Fruit fly (Drosophila melanogaster): ENCODE results near the gene mei-38.

Gene mei-38

dm6 chrX:1480426-1480825, 3.6 kb downstream of the mei-38 start:
- TF ChIP-seq Rel (GFP tag; optimal IDR thresholded peaks at IDR 0.05), result no peak
- peak; percentile 33 for TF ChIP-seq Rel (tag; optimal IDR thresholded peaks at IDR 0.05)
- no peak for TF ChIP-seq Hr83 (GFP tag; optimal IDR thresholded peaks at IDR 0.05; ENCODE audit: poor library complexity, severe bottlenecking)

dm6 chrX:1482840-1483518, 6.1 kb downstream of the mei-38 start, which contains the start of the genes sta and inc:
TSS of gene sta (minus strand) at chrX:1483413.
TSS of gene inc (plus strand) at chrX:1483479.
- TF ChIP-seq CG32264 (GFP tag; optimal IDR thresholded peaks at IDR 0.05) (no peak), psq (GFP tag; optimal IDR thresholded peaks at IDR 0.05) (peak; percentile 27), Sp1 (GFP tag; optimal IDR thresholded peaks at IDR 0.05) (peak; percentile 83), woc (GFP tag; optimal IDR thresholded peaks at IDR 0.05) (peak; percentile 9), brk (GFP tag; optimal IDR thresholded peaks at IDR 0.05) (no peak), h (GFP tag; optimal IDR thresholded peaks at IDR 0.05) (peak; percentile 68), fru (GFP tag; optimal IDR thresholded peaks at IDR 0.05) (peak; percentile 69), Mio (GFP tag; optimal IDR thresholded peaks at IDR 0.05) (no peak), OdsH (GFP tag; optimal IDR thresholded peaks at IDR 0.05) (peak; percentile 29), dmrt93B (GFP tag; optimal IDR thresholded peaks at IDR 0.05) (peak; percentile 61), tai (GFP tag; optimal IDR thresholded peaks at IDR 0.05) (no peak), HLH106 (tag; optimal IDR thresholded peaks at IDR 0.05) (peak; percentile 72), Hr83 (GFP tag; optimal IDR thresholded peaks at IDR 0.05; ENCODE audit: poor library complexity, severe bottlenecking) (peak; percentile 33), sv (GFP tag; optimal IDR thresholded peaks at IDR 0.05) (peak; percentile 15), Dif (GFP tag; optimal IDR thresholded peaks at IDR 0.05; ENCODE audit: partially characterized antibody) (peak; percentile 68), br (GFP tag; optimal IDR thresholded peaks at IDR 0.05) (peak; percentile 69), ey (GFP tag; optimal IDR thresholded peaks at IDR 0.05) (peak; percentile 37), Rel (GFP tag; optimal IDR thresholded peaks at IDR 0.05) (no peak), Rel (tag; optimal IDR thresholded peaks at IDR 0.05) (peak; percentile 72), rgr (GFP tag; optimal IDR thresholded peaks at IDR 0.05) (peak; percentile 83), Myc (optimal IDR thresholded peaks at IDR 0.05) (no peak), CG9705 (GFP tag; optimal IDR thresholded peaks at IDR 0.05) (peak; percentile 66), foxo (GFP tag; optimal IDR thresholded peaks at IDR 0.05) (peak in 1 of 2 experiments; percentile 68)

dm6 chrX:1507751-1508150, 30.9 kb downstream of the mei-38 start, which contains the start of gene Nmdar2:
TSS of gene Nmdar2 (minus strand) at chrX:1507809.
- no peak for TF ChIP-seq OdsH (GFP tag; optimal IDR thresholded peaks at IDR 0.05)
- no peak for TF ChIP-seq Myc (optimal IDR thresholded peaks at IDR 0.05)
- TF ChIP-seq dl (GFP tag; optimal IDR thresholded peaks at IDR 0.05; ENCODE audit: insufficient read depth in 1 of 2, partially characterized antibody in 2 of 2), result no peak
- TF ChIP-seq woc (GFP tag; optimal IDR thresholded peaks at IDR 0.05), result no peak
- TF ChIP-seq Dfd (GFP tag; optimal IDR thresholded peaks at IDR 0.05), result no peak
- no peak for TF ChIP-seq fru (GFP tag; optimal IDR thresholded peaks at IDR 0.05)
- no peak for TF ChIP-seq sage (GFP tag; optimal IDR thresholded peaks at IDR 0.05)
- TF ChIP-seq CrebA (GFP tag; optimal IDR thresholded peaks at IDR 0.05; ENCODE audit: borderline replicate concordance), result no peak
- no peak for TF ChIP-seq Jra (GFP tag; optimal IDR thresholded peaks at IDR 0.05)
- TF ChIP-seq Hr83 (GFP tag; optimal IDR thresholded peaks at IDR 0.05; ENCODE audit: poor library complexity, severe bottlenecking), result no peak
- TF ChIP-seq jim (GFP tag; optimal IDR thresholded peaks at IDR 0.05), result no peak
- TF ChIP-seq Hr78 (GFP tag; optimal IDR thresholded peaks at IDR 0.05), result no peak
- TF ChIP-seq CG32264 (GFP tag; optimal IDR thresholded peaks at IDR 0.05), result no peak
- TF ChIP-seq N (GFP tag; optimal IDR thresholded peaks at IDR 0.05), result no peak
- no peak for TF ChIP-seq usp (GFP tag; optimal IDR thresholded peaks at IDR 0.05)
- no peak for TF ChIP-seq lola (GFP tag; optimal IDR thresholded peaks at IDR 0.05)

DNA sequence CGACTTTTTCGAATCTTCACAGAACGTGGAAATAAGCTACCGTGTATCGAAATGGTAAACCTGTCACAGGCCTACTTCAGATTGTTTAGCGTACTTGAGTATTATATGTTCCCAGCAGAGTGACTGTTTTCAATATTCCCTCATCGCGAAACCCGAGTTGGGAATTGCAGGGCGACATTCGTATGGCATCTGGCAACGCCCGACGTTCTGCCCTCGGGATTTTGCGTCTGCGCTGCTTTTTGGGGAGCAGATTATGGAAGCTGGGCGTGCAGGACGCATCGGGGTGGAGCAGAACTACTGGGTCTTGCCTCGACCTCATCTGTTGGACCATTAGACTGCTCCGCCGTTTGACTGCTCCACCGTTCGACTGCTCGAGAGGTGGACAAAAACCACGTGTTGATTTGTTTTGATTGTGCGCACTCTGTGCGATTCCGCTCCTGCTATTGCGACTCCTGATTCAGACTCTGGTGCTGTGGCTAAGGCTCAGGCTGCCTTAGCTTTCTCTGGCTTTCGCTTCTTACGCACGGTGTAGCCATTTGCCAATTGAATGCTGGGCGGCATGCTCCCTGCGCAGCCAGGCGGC, 31.5 kb downstream of the mei-38 start:
- TF ChIP-seq CG9705 (GFP tag; optimal IDR thresholded peaks at IDR 0.05), result no peak
- no peak for TF ChIP-seq sv (GFP tag; optimal IDR thresholded peaks at IDR 0.05)
- no peak for TF ChIP-seq rgr (GFP tag; optimal IDR thresholded peaks at IDR 0.05)
- TF ChIP-seq Mio (GFP tag; optimal IDR thresholded peaks at IDR 0.05), result no peak
- no peak for TF ChIP-seq jim (GFP tag; optimal IDR thresholded peaks at IDR 0.05)
- TF ChIP-seq Hr83 (GFP tag; optimal IDR thresholded peaks at IDR 0.05; ENCODE audit: poor library complexity, severe bottlenecking), result no peak
- no peak for TF ChIP-seq GATAd (GFP tag; optimal IDR thresholded peaks at IDR 0.05)
- TF ChIP-seq foxo (GFP tag; optimal IDR thresholded peaks at IDR 0.05), result no peak
- no peak for TF ChIP-seq Dfd (GFP tag; optimal IDR thresholded peaks at IDR 0.05)
- no peak for TF ChIP-seq CrebA (GFP tag; optimal IDR thresholded peaks at IDR 0.05; ENCODE audit: borderline replicate concordance)
- TF ChIP-seq lola (GFP tag; optimal IDR thresholded peaks at IDR 0.05), result no peak
- no peak for TF ChIP-seq CG32264 (GFP tag; optimal IDR thresholded peaks at IDR 0.05)
- TF ChIP-seq Myc (optimal IDR thresholded peaks at IDR 0.05), result no peak
- TF ChIP-seq dl (GFP tag; optimal IDR thresholded peaks at IDR 0.05; ENCODE audit: insufficient read depth in 1 of 2, partially characterized antibody in 2 of 2), result no peak
- no peak for TF ChIP-seq HLH106 (tag; optimal IDR thresholded peaks at IDR 0.05)
- TF ChIP-seq usp (GFP tag; optimal IDR thresholded peaks at IDR 0.05), result no peak
- no peak for TF ChIP-seq psq (GFP tag; optimal IDR thresholded peaks at IDR 0.05)
- no peak for TF ChIP-seq Hr78 (GFP tag; optimal IDR thresholded peaks at IDR 0.05)
